Worm (Caenorhabditis elegans): ENCODE data around the gene F10E9.4.

Gene F10E9.4

ce11 chrIII:8308238-8308637 is at the start of gene F10E9.4:
TSS of gene F10E9.4 (plus strand) at chrIII:8308538.
- no peak for TF ChIP-seq unc-30 (tag; optimal IDR thresholded peaks at IDR 0.05)
- no peak for TF ChIP-seq lin-35 (GFP tag; optimal IDR thresholded peaks at IDR 0.05)
- TF ChIP-seq snu-23 (GFP tag; optimal IDR thresholded peaks at IDR 0.05), result no peak
- no peak for TF ChIP-seq elt-3 (tag; optimal IDR thresholded peaks at IDR 0.05)
- TF ChIP-seq ceh-8 (GFP tag; optimal IDR thresholded peaks at IDR 0.05), result no peak
- TF ChIP-seq hlh-17 (GFP tag; optimal IDR thresholded peaks at IDR 0.05; ENCODE audit: borderline replicate concordance), result no peak
- no peak for TF ChIP-seq aly-2 (tag; optimal IDR thresholded peaks at IDR 0.05)
- no peak for TF ChIP-seq lin-39 (tag; optimal IDR thresholded peaks at IDR 0.05)
- no peak for TF ChIP-seq nhr-11 (tag; optimal IDR thresholded peaks at IDR 0.05)
- TF ChIP-seq fkh-4 (tag; optimal IDR thresholded peaks at IDR 0.05; ENCODE audit: borderline replicate concordance), result no peak
- no peak for TF ChIP-seq ztf-4 (tag; optimal IDR thresholded peaks at IDR 0.05)
- no peak for TF ChIP-seq lir-3 (tag; optimal IDR thresholded peaks at IDR 0.05; ENCODE audit: poor library complexity)
- no peak for TF ChIP-seq lin-14 (GFP tag; optimal IDR thresholded peaks at IDR 0.05)
- no peak for TF ChIP-seq dsc-1 (tag; optimal IDR thresholded peaks at IDR 0.05)
- no peak for TF ChIP-seq nhr-47 (tag; optimal IDR thresholded peaks at IDR 0.05)
- TF ChIP-seq C16A3.4 (tag; optimal IDR thresholded peaks at IDR 0.05), result no peak

DNA sequence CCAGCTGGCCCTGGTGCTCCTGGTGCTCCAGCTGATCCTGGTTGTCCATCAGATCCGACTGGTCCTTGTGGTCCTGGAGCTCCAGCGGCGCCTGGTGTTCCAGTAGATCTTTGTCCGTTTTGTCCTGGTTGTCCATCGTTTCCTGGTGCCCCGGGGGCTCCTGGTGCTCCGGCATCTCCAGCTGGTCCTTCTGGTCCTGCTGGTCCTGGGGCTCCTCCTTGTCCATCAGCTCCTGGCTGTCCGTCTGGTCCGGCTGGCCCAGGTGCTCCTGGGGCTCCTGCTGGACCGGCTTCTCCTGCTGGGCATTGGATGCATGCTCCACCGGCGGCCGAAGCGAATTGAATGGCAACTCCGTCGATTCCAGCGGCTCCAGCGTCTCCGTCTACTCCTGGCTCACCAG is 45.7 kb upstream of the F10E9.4 start:
- TF ChIP-seq lin-13 (GFP tag; optimal IDR thresholded peaks at IDR 0.05) (no peak), ceh-8 (GFP tag; optimal IDR thresholded peaks at IDR 0.05) (peak; percentile 33)

DNA sequence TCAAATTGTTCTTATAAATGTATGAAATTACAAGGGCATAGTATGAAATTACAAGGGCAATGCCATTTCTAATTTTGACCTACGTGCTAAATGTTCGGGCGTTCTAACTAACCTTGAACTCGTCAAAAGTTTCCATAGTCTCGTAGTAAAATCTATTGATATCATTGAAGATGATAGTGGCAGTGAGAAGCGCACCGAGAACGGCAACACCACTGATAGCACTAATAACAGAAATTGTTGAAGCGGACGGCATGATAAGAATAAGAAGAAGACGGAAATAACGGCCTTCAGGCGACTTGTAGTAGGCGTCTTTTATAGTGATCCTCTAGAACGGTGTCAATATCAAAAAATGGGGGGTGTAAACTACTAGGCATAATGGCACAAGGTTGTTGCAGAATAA is 45.0 kb upstream of the F10E9.4 start, which contains the start of gene col-91:
col-91 (minus strand) TSS at position 288 of the 400 bp plus-strand sequence.
- TF ChIP-seq lin-14 (GFP tag; optimal IDR thresholded peaks at IDR 0.05), result peak; percentile 40
- TF ChIP-seq nhr-47 (tag; optimal IDR thresholded peaks at IDR 0.05), result no peak
- TF ChIP-seq nhr-28 (tag; optimal IDR thresholded peaks at IDR 0.05), result no peak
- peak in 3 of 6 experiments; percentile 3 to 42 (median 36) for TF ChIP-seq elt-3 (tag; optimal IDR thresholded peaks at IDR 0.05)
- no peak for TF ChIP-seq isw-1 (GFP tag; IDR thresholded peaks at IDR 0.05)
- TF ChIP-seq fkh-8 (tag; optimal IDR thresholded peaks at IDR 0.05), result no peak
- TF ChIP-seq ama-1 (optimal IDR thresholded peaks at IDR 0.05), result no peak
- no peak for TF ChIP-seq fkh-4 (tag; optimal IDR thresholded peaks at IDR 0.05; ENCODE audit: borderline replicate concordance)

- no peak for TF ChIP-seq nhr-71 (tag; optimal IDR thresholded peaks at IDR 0.05)
- no peak for TF ChIP-seq ama-1 (optimal IDR thresholded peaks at IDR 0.05)
- TF ChIP-seq C16A3.4 (tag; optimal IDR thresholded peaks at IDR 0.05), result no peak
- TF ChIP-seq aha-1 (tag; optimal IDR thresholded peaks at IDR 0.05), result no peak
- no peak for TF ChIP-seq ceh-90 (tag; optimal IDR thresholded peaks at IDR 0.05)
- TF ChIP-seq tbx-2 (tag; optimal IDR thresholded peaks at IDR 0.05), result no peak
- TF ChIP-seq lin-15B (tag; optimal IDR thresholded peaks at IDR 0.05), result no peak
- TF ChIP-seq hpl-2 (GFP tag; optimal IDR thresholded peaks at IDR 0.05), result no peak
- TF ChIP-seq pag-3 (tag; optimal IDR thresholded peaks at IDR 0.05; ENCODE audit: borderline replicate concordance, insufficient read depth), result no peak
- no peak for TF ChIP-seq ceh-8 (GFP tag; optimal IDR thresholded peaks at IDR 0.05)
- no peak for TF ChIP-seq C04F5.9 (tag; optimal IDR thresholded peaks at IDR 0.05)
- no peak for TF ChIP-seq ztf-11 (tag; optimal IDR thresholded peaks at IDR 0.05)
- peak; percentile 27 to 41 for TF ChIP-seq lin-35 (GFP tag; optimal IDR thresholded peaks at IDR 0.05)
- no peak for TF ChIP-seq nhr-19 (GFP tag; conservative IDR thresholded peaks at IDR 0.05)
- no peak for TF ChIP-seq nhr-11 (tag; optimal IDR thresholded peaks at IDR 0.05)
- peak; percentile 30 for TF ChIP-seq snu-23 (GFP tag; optimal IDR thresholded peaks at IDR 0.05)
- TF ChIP-seq nhr-12 (tag; optimal IDR thresholded peaks at IDR 0.05), result no peak
- peak; percentile 11 to 64 (median 37) for TF ChIP-seq dpl-1 (GFP tag; optimal IDR thresholded peaks at IDR 0.05)
- no peak for TF ChIP-seq efl-3 (GFP tag; optimal IDR thresholded peaks at IDR 0.05)
- TF ChIP-seq unc-86 (tag; optimal IDR thresholded peaks at IDR 0.05), result no peak
- TF ChIP-seq ztf-4 (tag; optimal IDR thresholded peaks at IDR 0.05), result no peak
- no peak for TF ChIP-seq jun-1 (tag; optimal IDR thresholded peaks at IDR 0.05)
- no peak for TF ChIP-seq dsc-1 (tag; optimal IDR thresholded peaks at IDR 0.05)
- TF ChIP-seq nhr-47 (tag; optimal IDR thresholded peaks at IDR 0.05), result no peak
- TF ChIP-seq egl-27 (tag; optimal IDR thresholded peaks at IDR 0.05), result no peak
- TF ChIP-seq zag-1 (tag; optimal IDR thresholded peaks at IDR 0.05), result no peak
- no peak for TF ChIP-seq nhr-28 (tag; optimal IDR thresholded peaks at IDR 0.05)
- peak; percentile 30 to 36 for TF ChIP-seq efl-1 (optimal IDR thresholded peaks at IDR 0.05)
- TF ChIP-seq efl-1 (GFP tag; optimal IDR thresholded peaks at IDR 0.05 in 1 of 2), result peak; percentile 31 to 92
- TF ChIP-seq ceh-88 (GFP tag; IDR thresholded peaks at IDR 0.05), result no peak
- no peak for TF ChIP-seq fkh-4 (tag; optimal IDR thresholded peaks at IDR 0.05; ENCODE audit: borderline replicate concordance)
- no peak for TF ChIP-seq irx-1 (tag; optimal IDR thresholded peaks at IDR 0.05)
- no peak for TF ChIP-seq F16B12.6 (tag; optimal IDR thresholded peaks at IDR 0.05)
- peak; percentile 15 for TF ChIP-seq swsn-7 (tag; optimal IDR thresholded peaks at IDR 0.05)
- peak; percentile 0 for TF ChIP-seq nhr-20 (tag; optimal IDR thresholded peaks at IDR 0.05)
Observed at ce11 chrIII:8265753-8266152, 42.6 kb upstream of the F10E9.4 start, which contains the start of gene mrps-9. TSS of gene mrps-9 (plus strand) at chrIII:8266062.
